Worm (Caenorhabditis elegans): ENCODE data around the gene hmg-11.

ce11 chrII:4689477-4689876 lies 16.6 kb downstream of the hmg-11 start, which contains the start of gene F10G7.12:
- no peak for TF ChIP-seq nhr-179 (tag; optimal IDR thresholded peaks at IDR 0.05)
- no peak for TF ChIP-seq pha-4 (tag; optimal IDR thresholded peaks at IDR 0.05)
- no peak for TF ChIP-seq ama-1 (optimal IDR thresholded peaks at IDR 0.05)
- TF ChIP-seq ama-1 (GFP tag; optimal IDR thresholded peaks at IDR 0.05) = no peak
- TF ChIP-seq madf-8 (GFP tag; conservative IDR thresholded peaks at IDR 0.05) = no peak
- TF ChIP-seq dpl-1 (GFP tag; optimal IDR thresholded peaks at IDR 0.05) = no peak

Measured in whole organism, young adult.